Fruit fly (Drosophila melanogaster) whole organism, embryonic: ENCODE measurements around the gene CG14142.
A peak's percentile ranks its signal among the peaks of the same experiment; 100 is the strongest.

ENCODE experiments used
- Bdp1 ChIP-seq: fragments of 200-800 bp; sonication (Bioruptor generic); optimal IDR thresholded peaks from 3 replicates; lab custom pipeline; 2016; ENCODE audit warnings: missing biosample characterization, missing genetic modification characterization
- CG10267 ChIP-seq: fragments of 200-800 bp; sonication (Bioruptor generic); optimal IDR thresholded peaks from 2 replicates; lab custom pipeline; 2018; ENCODE audit warnings: missing biosample characterization, mild to moderate bottlenecking, missing genetic modification characterization, moderate library complexity
- CG13424 ChIP-seq: fragments of 200-800 bp; sonication (Bioruptor generic); optimal IDR thresholded peaks from 2 replicates; lab custom pipeline; 2019; ENCODE audit warnings: missing biosample characterization, mild to moderate bottlenecking, missing genetic modification characterization, moderate library complexity
- CG14441 ChIP-seq: fragments of 200-800 bp; sonication (Bioruptor generic); IDR thresholded peaks from 2 replicates; pipeline ENCODE4 v1.3.6; 2022; ENCODE audit warnings: missing biosample characterization, missing genetic modification characterization
- CG17612 ChIP-seq: fragments of 200-800 bp; sonication (Bioruptor generic); IDR thresholded peaks from 2 replicates; pipeline ENCODE4 v1.3.6; 2022; ENCODE audit warnings: missing biosample characterization, missing genetic modification characterization
- CG17802 ChIP-seq: fragments of 200-800 bp; sonication (Bioruptor generic); optimal IDR thresholded peaks from 2 replicates; lab custom pipeline; 2018; ENCODE audit warnings: missing biosample characterization, mild to moderate bottlenecking, missing genetic modification characterization, moderate library complexity
- CG1832 ChIP-seq: fragments of 200-800 bp; sonication (Bioruptor generic); optimal IDR thresholded peaks from 2 replicates; lab custom pipeline; 2017; ENCODE audit warnings: missing biosample characterization, mild to moderate bottlenecking, missing genetic modification characterization, inconsistent platforms
- CG2199 ChIP-seq: fragments of 200-800 bp; sonication (Bioruptor generic); IDR thresholded peaks from 3 replicates; pipeline ENCODE4 v1.3.6; 2022; ENCODE audit warnings: missing biosample characterization, missing genetic modification characterization
- CG2875 ChIP-seq: fragments of 200-800 bp; sonication (Bioruptor generic); optimal IDR thresholded peaks from 2 replicates; lab custom pipeline; 2017; ENCODE audit warnings: missing biosample characterization, mild to moderate bottlenecking, missing genetic modification characterization, missing genetic modification reagents
- CG30020 ChIP-seq: fragments of 200-800 bp; optimal IDR thresholded peaks from 2 replicates; lab custom pipeline; 2019; ENCODE audit warnings: missing biosample characterization, mild to moderate bottlenecking, missing genetic modification characterization, moderate library complexity
- CG30403 ChIP-seq: fragments of 200-800 bp; sonication (Bioruptor generic); optimal IDR thresholded peaks from 3 replicates; lab custom pipeline; 2016; ENCODE audit warnings: missing biosample characterization, missing genetic modification characterization
- CG6791 ChIP-seq: fragments of 200-800 bp; sonication (Bioruptor generic); IDR thresholded peaks from 3 replicates; pipeline ENCODE4 v1.3.6; 2022; ENCODE audit warnings: missing biosample characterization, missing genetic modification characterization; ENCODE audit not compliant: partially characterized antibody
- CG7928 ChIP-seq: fragments of 200-800 bp; sonication (Bioruptor generic); optimal IDR thresholded peaks from 2 replicates; lab custom pipeline; 2017; ENCODE audit warnings: missing biosample characterization, mild to moderate bottlenecking, missing genetic modification characterization
- CG8089 ChIP-seq: fragments of 200-800 bp; sonication (Bioruptor generic); optimal IDR thresholded peaks from 3 replicates; lab custom pipeline; 2016; ENCODE audit warnings: missing biosample characterization, missing genetic modification characterization
- CG9876 ChIP-seq: fragments of 200-800 bp; sonication (Bioruptor generic); optimal IDR thresholded peaks from 2 replicates; lab custom pipeline; 2016; ENCODE audit warnings: missing biosample characterization, missing genetic modification characterization
- D ChIP-seq, 2 experiments: fragments of 200-800 bp in 1 of 2; fragments of >200 bp in 1 of 2; sonication (Bioruptor generic) in 1 of 2; optimal IDR thresholded peaks; 2 replicates in 1 of 2; 3 replicates in 1 of 2; lab custom pipeline; 2017; ENCODE audit warnings: mild to moderate bottlenecking in 1 of 2, missing biosample characterization in 1 of 2, missing genetic modification characterization in 1 of 2, missing genetic modification reagents in 1 of 2
- E2f1 ChIP-seq: fragments of 200-800 bp; sonication (Bioruptor generic); IDR thresholded peaks from 2 replicates; pipeline ENCODE4 v1.3.6; 2022; ENCODE audit warnings: missing biosample characterization, missing genetic modification characterization
- Ets65A ChIP-seq: fragments of 200-800 bp; sonication (Bioruptor generic); peaks from one replicate; lab custom pipeline; 2016; ENCODE audit warnings: missing biosample characterization, missing genetic modification characterization
- Fer2 ChIP-seq: fragments of 200-800 bp; sonication (Bioruptor generic); optimal IDR thresholded peaks from 2 replicates; lab custom pipeline; 2018; ENCODE audit warnings: missing biosample characterization, mild to moderate bottlenecking, missing genetic modification characterization, moderate library complexity
- Gsc ChIP-seq: fragments of 200-800 bp; sonication (Bioruptor generic); IDR thresholded peaks from 2 replicates; pipeline ENCODE4 v1.3.6; 2022; ENCODE audit warnings: missing biosample characterization, missing genetic modification characterization
- Meics ChIP-seq: fragments of 200-800 bp; sonication (Bioruptor generic); optimal IDR thresholded peaks from 2 replicates; lab custom pipeline; 2017; ENCODE audit warnings: missing biosample characterization, mild to moderate bottlenecking, missing genetic modification characterization
- Poxn ChIP-seq: fragments of 200-800 bp; sonication (Bioruptor generic); IDR thresholded peaks from 2 replicates; pipeline ENCODE4 v1.3.6; 2022; ENCODE audit warnings: missing biosample characterization, missing genetic modification characterization
- Ptx1 ChIP-seq: fragments of 200-800 bp; sonication (Bioruptor generic); IDR thresholded peaks from 2 replicates; pipeline ENCODE4 v1.3.6; 2022; ENCODE audit warnings: missing biosample characterization, missing genetic modification characterization
- Xbp1 ChIP-seq: fragments of 200-800 bp; sonication (Bioruptor generic); optimal IDR thresholded peaks from 3 replicates; lab custom pipeline; 2016; ENCODE audit warnings: missing biosample characterization, mild to moderate bottlenecking, missing genetic modification characterization
- ab ChIP-seq: fragments of 200-800 bp; sonication (Bioruptor generic); optimal IDR thresholded peaks from 2 replicates; lab custom pipeline; 2016; ENCODE audit warnings: missing biosample characterization, missing genetic modification characterization
- az2 ChIP-seq: fragments of 200-800 bp; sonication (Bioruptor generic); optimal IDR thresholded peaks from 3 replicates; lab custom pipeline; 2016; ENCODE audit warnings: missing biosample characterization, missing genetic modification characterization
- bab2 ChIP-seq: fragments of 200-800 bp; sonication (Bioruptor generic); optimal IDR thresholded peaks from 2 replicates; lab custom pipeline; 2016; ENCODE audit warnings: missing biosample characterization, missing genetic modification characterization
- bcd ChIP-seq: fragments of 200-800 bp; sonication (Bioruptor generic); optimal IDR thresholded peaks from 2 replicates; lab custom pipeline; 2017; ENCODE audit warnings: missing biosample characterization, mild to moderate bottlenecking, missing genetic modification characterization
- cg ChIP-seq: fragments of 200-800 bp; sonication (Bioruptor generic); optimal IDR thresholded peaks from 3 replicates; lab custom pipeline; 2019; ENCODE audit warnings: missing biosample characterization, mild to moderate bottlenecking, missing genetic modification characterization, moderate library complexity
- dpn ChIP-seq, 2 experiments: fragments of 200-800 bp; sonication (Bioruptor generic); optimal IDR thresholded peaks; 3 replicates each; lab custom pipeline; 2016; ENCODE audit warnings: missing biosample characterization in 2 of 2, missing genetic modification characterization in 2 of 2
- fd102C ChIP-seq: fragments of 200-800 bp; sonication (Bioruptor generic); optimal IDR thresholded peaks from 2 replicates; lab custom pipeline; 2018; ENCODE audit warnings: missing biosample characterization, mild to moderate bottlenecking, missing genetic modification characterization, moderate library complexity
- fu2 ChIP-seq: fragments of 200-800 bp; sonication (Bioruptor generic); optimal IDR thresholded peaks from 2 replicates; lab custom pipeline; 2016; ENCODE audit warnings: missing biosample characterization, missing genetic modification characterization
- gfzf ChIP-seq: fragments of 200-800 bp; sonication (Bioruptor generic); optimal IDR thresholded peaks from 2 replicates; lab custom pipeline; 2016; ENCODE audit warnings: missing biosample characterization, mild to moderate bottlenecking, missing genetic modification characterization, moderate library complexity
- hb ChIP-seq: fragments of 200-800 bp; sonication (Bioruptor generic); IDR thresholded peaks from 3 replicates; pipeline ENCODE4 v1.3.6; 2022; ENCODE audit warnings: missing biosample characterization, missing genetic modification characterization; ENCODE audit not compliant: partially characterized antibody
- inv ChIP-seq: fragments of 200-800 bp; sonication (Bioruptor generic); IDR thresholded peaks from 2 replicates; pipeline ENCODE4 v1.3.6; 2022; ENCODE audit warnings: missing biosample characterization, missing genetic modification characterization; ENCODE audit not compliant: partially characterized antibody
- mirr ChIP-seq: fragments of 200-800 bp; sonication (Bioruptor generic); optimal IDR thresholded peaks from 3 replicates; lab custom pipeline; 2018; ENCODE audit warnings: missing biosample characterization, mild to moderate bottlenecking, missing genetic modification characterization
- pita ChIP-seq: fragments of 200-800 bp; sonication (Bioruptor generic); optimal IDR thresholded peaks from 2 replicates; lab custom pipeline; 2017; ENCODE audit warnings: missing biosample characterization, mild to moderate bottlenecking, missing genetic modification characterization
- prd ChIP-seq, 3 experiments: fragments of >200 bp in 2 of 3; fragments of 200-800 bp in 1 of 3; sonication (Bioruptor generic) in 1 of 3; optimal IDR thresholded peaks in 2 of 3; IDR thresholded peaks in 1 of 3; 2 replicates in 2 of 3; 3 replicates in 1 of 3; pipeline versions ENCODE4 v1.3.6 to Lab custom; 2017 to 2022; ENCODE audit warnings: missing biosample characterization in 1 of 3, missing genetic modification characterization in 1 of 3
- repo ChIP-seq: fragments of 200-800 bp; sonication (Bioruptor generic); optimal IDR thresholded peaks from 2 replicates; lab custom pipeline; 2016; ENCODE audit warnings: missing biosample characterization, missing genetic modification characterization
- sc ChIP-seq, 3 experiments: fragments of >200 bp in 2 of 3; fragments of 200-800 bp in 1 of 3; sonication (Bioruptor generic) in 1 of 3; optimal IDR thresholded peaks; 2 replicates in 2 of 3; 3 replicates in 1 of 3; lab custom pipeline; 2017; ENCODE audit warnings: mild to moderate bottlenecking in 1 of 3, missing biosample characterization in 1 of 3, missing genetic modification characterization in 1 of 3, missing genetic modification reagents in 1 of 3
- sna ChIP-seq: fragments of 200-800 bp; sonication (Bioruptor generic); IDR thresholded peaks from 2 replicates; pipeline ENCODE4 v1.3.6; 2022; ENCODE audit warnings: missing biosample characterization, missing genetic modification characterization; ENCODE audit not compliant: partially characterized antibody
- tap ChIP-seq: fragments of 200-800 bp; optimal IDR thresholded peaks from 3 replicates; lab custom pipeline; 2019; ENCODE audit warnings: missing biosample characterization, mild to moderate bottlenecking, missing genetic modification characterization, moderate library complexity
- tll ChIP-seq, 2 experiments: fragments of 200-800 bp in 1 of 2; fragments of >200 bp in 1 of 2; sonication (Bioruptor generic) in 1 of 2; optimal IDR thresholded peaks; 2 replicates each; lab custom pipeline; 2017 to 2019; ENCODE audit warnings: missing biosample characterization in 2 of 2, missing genetic modification characterization in 2 of 2, mild to moderate bottlenecking in 1 of 2, moderate library complexity in 1 of 2
- tup ChIP-seq: fragments of 200-800 bp; sonication (Bioruptor generic); optimal IDR thresholded peaks from 2 replicates; lab custom pipeline; 2016; ENCODE audit warnings: missing biosample characterization, mild to moderate bottlenecking, missing genetic modification characterization, moderate library complexity
- wdn ChIP-seq: fragments of 200-800 bp; sonication (Bioruptor generic); IDR thresholded peaks from 2 replicates; pipeline ENCODE4 v1.3.6; 2022; ENCODE audit warnings: missing biosample characterization, missing genetic modification characterization
- zf30C ChIP-seq: fragments of 200-800 bp; sonication (Bioruptor generic); optimal IDR thresholded peaks from 3 replicates; lab custom pipeline; 2018; ENCODE audit warnings: missing biosample characterization, mild to moderate bottlenecking, missing genetic modification characterization
- zfh2 ChIP-seq: fragments of 200-800 bp; sonication (Bioruptor generic); optimal IDR thresholded peaks from 2 replicates; lab custom pipeline; 2016; ENCODE audit warnings: missing biosample characterization, missing genetic modification characterization

Gene CG14142

DNA sequence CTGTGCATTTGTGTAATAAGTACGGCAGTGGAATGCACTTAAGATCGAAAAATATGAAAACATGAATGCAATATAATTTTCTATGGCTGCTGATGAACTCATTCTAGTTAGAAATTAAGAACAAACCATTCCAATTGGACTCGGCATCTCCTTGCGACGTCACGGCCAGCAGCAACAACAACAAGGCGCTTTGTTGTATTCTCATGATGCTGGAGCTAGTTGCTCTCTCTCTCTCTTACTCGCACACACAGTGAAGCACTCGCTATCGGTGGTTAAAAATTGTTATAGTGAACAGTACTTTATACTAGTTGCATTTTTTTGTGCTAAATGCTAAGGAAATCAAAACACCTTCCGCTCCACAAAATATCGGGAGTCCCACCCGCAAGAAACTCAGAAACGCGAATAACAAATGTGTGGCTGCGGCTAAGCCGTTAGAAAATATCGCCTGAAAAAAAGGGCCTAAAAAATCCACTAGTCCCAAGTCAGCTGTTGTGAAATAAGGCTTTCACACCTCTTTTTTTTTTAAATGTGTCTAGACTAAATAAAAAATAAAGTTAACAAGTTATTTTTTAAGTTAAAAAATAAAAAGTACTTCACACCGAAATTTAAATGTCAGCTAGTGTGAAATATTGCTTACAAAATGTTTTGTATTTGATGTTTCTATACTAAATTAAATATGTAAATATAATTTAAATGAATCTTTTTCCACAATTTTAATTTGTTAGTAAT is 32.5 kb downstream of the CG14142 start, which contains the start of gene Plod (continued):
- peak; percentile 67 for TF ChIP-seq D (optimal IDR thresholded peaks at IDR 0.05; lab: Kevin White, UChicago)
- TF ChIP-seq D (GFP tag; optimal IDR thresholded peaks at IDR 0.05; lab: Kevin White, UChicago): peak; percentile 1
- TF ChIP-seq CG30403 (GFP tag; lab: Kevin White, UChicago): peak; percentile 45
- TF ChIP-seq CG9876 (GFP tag; lab: Kevin White, UChicago): no peak
- TF ChIP-seq fu2: peak; percentile 13
- peak; percentile 41 for TF ChIP-seq bcd (GFP tag; lab: Kevin White, UChicago)
- TF ChIP-seq tll (GFP tag; optimal IDR thresholded peaks at IDR 0.05; lab: Kevin White, UChicago): no peak
- TF ChIP-seq gfzf (GFP tag; lab: Kevin White, UChicago): peak; percentile 93
- TF ChIP-seq CG8089 (GFP tag; lab: Kevin White, UChicago): no peak
- TF ChIP-seq cg (GFP tag; lab: Kevin White, UChicago): no peak
- peak; percentile 41; the same call in 1 of the 2 replicates for TF ChIP-seq Ptx1 (GFP tag; lab: Robert Waterston, UW)
- no peak for TF ChIP-seq Fer2
- TF ChIP-seq E2f1 (GFP tag; lab: Robert Waterston, UW): peak; percentile 57
- TF ChIP-seq bab2 (GFP tag; lab: Kevin White, UChicago): no peak
- TF ChIP-seq CG14441 (GFP tag; lab: Robert Waterston, UW): no peak
- peak; percentile 47 for TF ChIP-seq az2 (GFP tag; lab: Kevin White, UChicago)
- peak; percentile 53 for TF ChIP-seq Xbp1 (GFP tag; lab: Kevin White, UChicago)
- peak; percentile 44 for TF ChIP-seq Ets65A
- no peak for TF ChIP-seq CG17612 (GFP tag; lab: Robert Waterston, UW)
- no peak for TF ChIP-seq tap (tag; lab: Kevin White, UChicago)
- no peak for TF ChIP-seq inv
- TF ChIP-seq Gsc: no peak
- TF ChIP-seq ab (GFP tag; lab: Kevin White, UChicago): no peak
- TF ChIP-seq CG2875 (GFP tag; lab: Kevin White, UChicago): no peak
- TF ChIP-seq Bdp1: peak; percentile 18
- TF ChIP-seq sc (optimal IDR thresholded peaks at IDR 0.05; lab: Kevin White, UChicago): no peak
- no peak for TF ChIP-seq sc (GFP tag; optimal IDR thresholded peaks at IDR 0.05; lab: Kevin White, UChicago)
- peak; percentile 71 for TF ChIP-seq CG10267
- peak; percentile 56 for TF ChIP-seq CG13424 (tag; lab: Kevin White, UChicago)
- no peak for TF ChIP-seq zf30C (GFP tag; lab: Kevin White, UChicago)
- TF ChIP-seq dpn (GFP tag; optimal IDR thresholded peaks at IDR 0.05; lab: Kevin White, UChicago): peak; percentile 46 to 47
- TF ChIP-seq zfh2 (GFP tag; lab: Kevin White, UChicago): peak; percentile 16
- TF ChIP-seq CG2199 (GFP tag; lab: Robert Waterston, UW): peak; percentile 82; the same call in 1 of the 3 replicates
- TF ChIP-seq CG7928 (GFP tag; lab: Kevin White, UChicago): peak; percentile 9
- TF ChIP-seq pita (GFP tag; lab: Kevin White, UChicago): no peak
- peak; percentile 86 for TF ChIP-seq CG30020 (tag; lab: Kevin White, UChicago)
- no peak for TF ChIP-seq repo (GFP tag; lab: Kevin White, UChicago)
- peak; percentile 56 for TF ChIP-seq Meics (GFP tag; lab: Kevin White, UChicago)
- no peak for TF ChIP-seq wdn (GFP tag; lab: Robert Waterston, UW)
- TF ChIP-seq Poxn: no peak
- 0 out of 3 replicates have a peak, but pooled peaks have one; percentile 45 for TF ChIP-seq CG6791 (GFP tag; lab: Robert Waterston, UW)
- no peak for TF ChIP-seq CG1832 (GFP tag; lab: Kevin White, UChicago)
- TF ChIP-seq sna (GFP tag; lab: Robert Waterston, UW): no peak
- no peak for TF ChIP-seq tup
- TF ChIP-seq CG17802 (tag; lab: Kevin White, UChicago): peak; percentile 83
- TF ChIP-seq prd (optimal IDR thresholded peaks at IDR 0.05; lab: Kevin White, UChicago): no peak
- peak; percentile 55 for TF ChIP-seq prd (GFP tag; IDR thresholded peaks at IDR 0.05; lab: Robert Waterston, UW)
- peak; percentile 32 for TF ChIP-seq mirr (GFP tag; lab: Kevin White, UChicago)
- no peak for TF ChIP-seq fd102C (GFP tag; lab: Kevin White, UChicago)
- TF ChIP-seq hb: no peak; the same call in 2 of the 3 replicates
